Worm (Caenorhabditis elegans) whole organism, young adult: ENCODE data around the gene C01B9.4.

Source experiments
- B0035.1 ChIP-seq: sonication (generic microtip); optimal IDR thresholded peaks from 2 replicates; lab custom pipeline; 2016; ENCODE audit warnings: missing genetic modification characterization, mild to moderate bottlenecking, missing compliant biosample characterization, missing genotype, missing genetic modification reagents
- Y67H2A.10 ChIP-seq: fragments of 200-800 bp; sonication (Bioruptor generic); conservative IDR thresholded peaks from 2 replicates; pipeline ENCODE4 v1.3.6; 2022; ENCODE audit warnings: missing genetic modification reagents, missing genetic modification characterization, missing compliant biosample characterization
- nhr-27 ChIP-seq: fragments of 200-800 bp; sonication (Bioruptor generic); optimal IDR thresholded peaks from 2 replicates; lab custom pipeline; 2018; ENCODE audit warnings: mild to moderate bottlenecking, missing genetic modification characterization, moderate library complexity, missing compliant biosample characterization
- tbp1 ChIP-seq: fragments of 200-800 bp; sonication (Bioruptor generic); optimal IDR thresholded peaks from 2 replicates; lab custom pipeline; 2018; ENCODE audit warnings: mild to moderate bottlenecking, missing genetic modification characterization, missing compliant biosample characterization

- TF ChIP-seq B0035.1 (tag; lab: Kevin White, UChicago) (no peak), Y67H2A.10 (GFP tag; lab: Robert Waterston, UW) (no peak), tbp1 (GFP tag; lab: Kevin White, UChicago) (no peak), nhr-27 (tag; lab: Kevin White, UChicago) (no peak)
Measured at ce11 chrII:13830255-13830654, 46.5 kb upstream of the C01B9.4 start, which contains the start of gene F08G2.4.
